Worm (Caenorhabditis elegans) whole organism, young adult: Measurements from ENCODE around the gene T19B10.5.

Source experiments
- B0035.1 ChIP-seq: sonication (generic microtip); optimal IDR thresholded peaks from 2 replicates; lab custom pipeline; 2016; ENCODE audit warnings: missing genetic modification characterization, mild to moderate bottlenecking, missing compliant biosample characterization, missing genotype, missing genetic modification reagents
- D2030.7 ChIP-seq: fragments of 200-800 bp; sonication (Bioruptor generic); IDR thresholded peaks from 2 replicates; pipeline ENCODE4 v1.3.6; 2022; ENCODE audit warnings: missing genetic modification reagents, missing genetic modification characterization, missing compliant biosample characterization
- K12H6.12 ChIP-seq: fragments of 200-800 bp; sonication (Bioruptor generic); optimal IDR thresholded peaks from 2 replicates; lab custom pipeline; 2018; ENCODE audit warnings: mild to moderate bottlenecking, missing genetic modification characterization, missing compliant biosample characterization
- dpl-1 ChIP-seq: fragments of 150-350 bp; optimal IDR thresholded peaks from 2 replicates; lab custom pipeline; 2014; ENCODE audit warnings: missing biosample characterization, missing genetic modification reagents, missing genetic modification characterization
- egrh-3 ChIP-seq: fragments of 200-800 bp; sonication (Bioruptor generic); IDR thresholded peaks from 2 replicates; pipeline ENCODE4 v1.3.6; 2022; ENCODE audit warnings: missing genetic modification reagents, missing genetic modification characterization, missing compliant biosample characterization
- lag-1 ChIP-seq: fragments of 200-800 bp; sonication (Bioruptor generic); IDR thresholded peaks from 2 replicates; pipeline ENCODE4 v1.3.6; 2022; ENCODE audit warnings: missing genetic modification reagents, missing genetic modification characterization, missing compliant biosample characterization
- lir-1 ChIP-seq: fragments of 200-800 bp; sonication (Bioruptor generic); conservative IDR thresholded peaks from 2 replicates; pipeline ENCODE4 v1.3.6; 2022; ENCODE audit warnings: missing genetic modification reagents, missing genetic modification characterization, missing compliant biosample characterization
- rcor-1 ChIP-seq: fragments of 200-800 bp; sonication (Bioruptor generic); IDR thresholded peaks from 2 replicates; pipeline ENCODE4 v1.3.6; 2022; ENCODE audit warnings: missing genetic modification reagents, missing genetic modification characterization, missing compliant biosample characterization
- unc-62 ChIP-seq: fragments of 150-350 bp; optimal IDR thresholded peaks from 2 replicates; lab custom pipeline; 2014; ENCODE audit warnings: missing biosample characterization, missing genetic modification reagents, missing genetic modification characterization

ce11 chrV:11244539-11244938 is 10.1 kb downstream of the T19B10.5 start, which contains the start of gene mxl-1:
- TF ChIP-seq lir-1 (GFP tag; lab: Robert Waterston, UW) (no peak), lag-1 (no peak), B0035.1 (no peak), egrh-3 (GFP tag; lab: Robert Waterston, UW) (no peak), D2030.7 (no peak), K12H6.12 (no peak), rcor-1 (GFP tag; lab: Robert Waterston, UW) (no peak), unc-62 (GFP tag; lab: Kevin White, UChicago) (no peak), dpl-1 (GFP tag; lab: Kevin White, UChicago) (no peak)
